Fruit fly (Drosophila melanogaster) whole organism, wandering third instar larva: Measurements from ENCODE around the gene CG7011.

Experiments
- Abd-B ChIP-seq: fragments of >200 bp; optimal IDR thresholded peaks from 2 replicates; lab custom pipeline; 2017; ENCODE audit warnings: missing biosample characterization, missing genetic modification characterization
- CG32264 ChIP-seq: fragments of 200-800 bp; sonication (Bioruptor generic); optimal IDR thresholded peaks from 2 replicates; lab custom pipeline; 2016; ENCODE audit warnings: missing biosample characterization, missing genetic modification characterization
- CrebA ChIP-seq: fragments of 200-800 bp; sonication (Bioruptor generic); optimal IDR thresholded peaks from 2 replicates; lab custom pipeline; 2016; ENCODE audit warnings: missing biosample characterization, mild to moderate bottlenecking, missing genetic modification characterization, borderline replicate concordance
- Dfd ChIP-seq: fragments of >200 bp; optimal IDR thresholded peaks from 2 replicates; lab custom pipeline; 2017; ENCODE audit warnings: missing biosample characterization, missing genetic modification characterization
- Dif ChIP-seq: fragments of 200-275, 200-300 bp; sonication (Bioruptor generic); optimal IDR thresholded peaks from 2 replicates; lab custom pipeline; 2018; ENCODE audit warnings: missing biosample characterization, missing genetic modification characterization; ENCODE audit not compliant: partially characterized antibody
- GATAd ChIP-seq: sonication (Bioruptor generic); optimal IDR thresholded peaks from 2 replicates; lab custom pipeline; 2016; ENCODE audit warnings: missing biosample characterization, missing genetic modification characterization
- HLH106 ChIP-seq: fragments of 200-800 bp; optimal IDR thresholded peaks from 3 replicates; lab custom pipeline; 2019; ENCODE audit warnings: missing biosample characterization, mild to moderate bottlenecking, missing genetic modification characterization, moderate library complexity
- Hnf4 ChIP-seq: fragments of 200-800 bp; sonication (Bioruptor generic); optimal IDR thresholded peaks from 2 replicates; lab custom pipeline; 2016; ENCODE audit warnings: missing biosample characterization, mild to moderate bottlenecking, missing genetic modification characterization
- Hr78 ChIP-seq: fragments of >200 bp; optimal IDR thresholded peaks from 2 replicates; lab custom pipeline; 2017; ENCODE audit warnings: missing biosample characterization, missing genetic modification characterization
- Hr83 ChIP-seq: fragments of 200-300 bp; sonication (Bioruptor generic); optimal IDR thresholded peaks from 2 replicates; lab custom pipeline; 2016; ENCODE audit warnings: missing biosample characterization, mild to moderate bottlenecking, missing genetic modification characterization, moderate library complexity; ENCODE audit not compliant: poor library complexity, severe bottlenecking
- Mio ChIP-seq: sonication (Bioruptor generic); optimal IDR thresholded peaks from 2 replicates; lab custom pipeline; 2016; ENCODE audit warnings: missing biosample characterization, missing genetic modification characterization
- Myc ChIP-seq: fragments of >200 bp; optimal IDR thresholded peaks from 2 replicates; lab custom pipeline; 2017
- OdsH ChIP-seq: fragments of 200-800 bp; sonication (Bioruptor generic); optimal IDR thresholded peaks from 2 replicates; lab custom pipeline; 2016; ENCODE audit warnings: missing biosample characterization, mild to moderate bottlenecking, missing genetic modification characterization
- Rel ChIP-seq, 2 experiments: fragments of 200-800 bp; sonication (Bioruptor generic) in 1 of 2; optimal IDR thresholded peaks; 2 replicates in 1 of 2; 3 replicates in 1 of 2; lab custom pipeline; 2016 to 2019; ENCODE audit warnings: mild to moderate bottlenecking in 2 of 2, missing biosample characterization in 2 of 2, missing genetic modification characterization in 2 of 2, moderate library complexity in 1 of 2
- Sp1 ChIP-seq: fragments of 200-800 bp; sonication (Bioruptor generic); optimal IDR thresholded peaks from 3 replicates; lab custom pipeline; 2019; ENCODE audit warnings: missing biosample characterization, mild to moderate bottlenecking, missing genetic modification characterization, moderate library complexity
- Vsx2 ChIP-seq: fragments of 200-300, 225-300 bp; sonication (Bioruptor generic); optimal IDR thresholded peaks from 2 replicates; lab custom pipeline; 2018; ENCODE audit warnings: missing biosample characterization, missing genetic modification characterization; ENCODE audit not compliant: partially characterized antibody
- dl ChIP-seq, 2 experiments: fragments of 175-275, 200-275 bp in 1 of 2; fragments of 200-275 bp in 1 of 2; sonication (Bioruptor generic); optimal IDR thresholded peaks; lab custom pipeline; 2018; ENCODE audit warnings: mild to moderate bottlenecking in 2 of 2, missing biosample characterization in 2 of 2, missing genetic modification characterization in 2 of 2, moderate library complexity in 2 of 2; ENCODE audit not compliant: partially characterized antibody in 2 of 2, insufficient read depth in 1 of 2
- dsf ChIP-seq: sonication (Bioruptor generic); optimal IDR thresholded peaks from 2 replicates; lab custom pipeline; 2016; ENCODE audit warnings: missing biosample characterization, missing genetic modification characterization, borderline replicate concordance
- ey ChIP-seq: fragments of 200-800 bp; sonication (Bioruptor generic); optimal IDR thresholded peaks from 2 replicates; lab custom pipeline; 2016; ENCODE audit warnings: missing biosample characterization, missing genetic modification characterization
- h ChIP-seq: fragments of 200-800 bp; sonication (Bioruptor generic); optimal IDR thresholded peaks from 3 replicates; lab custom pipeline; 2016; ENCODE audit warnings: missing biosample characterization, mild to moderate bottlenecking, missing genetic modification characterization
- jim ChIP-seq: fragments of 175-275, 200-325 bp; sonication (Bioruptor generic); optimal IDR thresholded peaks from 2 replicates; lab custom pipeline; 2016; ENCODE audit warnings: missing biosample characterization, mild to moderate bottlenecking, missing genetic modification characterization
- rgr ChIP-seq: fragments of 200-800 bp; sonication (Bioruptor generic); optimal IDR thresholded peaks from 3 replicates; lab custom pipeline; 2016; ENCODE audit warnings: missing biosample characterization, mild to moderate bottlenecking, missing genetic modification characterization
- sage ChIP-seq: fragments of 200-800 bp; sonication (Bioruptor generic); optimal IDR thresholded peaks from 2 replicates; lab custom pipeline; 2016; ENCODE audit warnings: missing biosample characterization, mild to moderate bottlenecking, missing genetic modification characterization
- tai ChIP-seq: sonication (Bioruptor generic); optimal IDR thresholded peaks from 2 replicates; lab custom pipeline; 2016; ENCODE audit warnings: missing biosample characterization, missing genetic modification characterization
- usp ChIP-seq: fragments of >200 bp; optimal IDR thresholded peaks from 2 replicates; lab custom pipeline; 2017; ENCODE audit warnings: missing biosample characterization, missing genetic modification characterization
- woc ChIP-seq: sonication (Bioruptor generic); optimal IDR thresholded peaks from 2 replicates; lab custom pipeline; 2016; ENCODE audit warnings: missing biosample characterization, mild to moderate bottlenecking, missing genetic modification characterization

Gene CG7011

DNA sequence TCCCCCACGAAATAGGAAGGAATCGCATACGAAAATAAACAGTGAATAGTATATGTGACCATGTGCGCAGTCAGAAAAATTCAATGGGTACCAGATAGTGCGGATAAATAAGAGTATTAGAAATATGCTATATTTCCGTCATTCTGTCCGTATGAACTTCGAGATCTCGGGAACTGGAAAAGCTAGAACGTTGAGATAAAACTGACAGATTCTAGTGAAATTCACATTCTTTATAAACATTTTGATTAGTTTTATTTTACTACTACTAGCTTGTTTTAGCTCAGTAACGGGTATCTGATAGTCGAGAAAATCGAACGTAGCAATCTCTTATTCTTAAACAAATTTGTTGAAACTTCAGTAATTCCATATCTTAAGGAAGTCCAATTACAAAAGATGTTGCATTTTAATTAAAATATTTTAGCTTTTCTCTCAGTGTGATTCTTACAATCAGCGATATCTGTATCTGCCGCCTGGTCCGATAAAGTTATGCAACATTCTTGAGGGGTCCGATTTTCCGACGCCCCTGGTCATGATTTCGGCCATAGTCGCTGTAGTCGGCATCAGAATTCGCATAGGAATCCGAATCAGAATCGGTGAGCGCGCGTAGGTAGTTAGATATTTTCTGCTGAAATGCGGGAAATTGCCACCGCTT, 9.1 kb upstream of the CG7011 start:
- TF ChIP-seq Vsx2 (GFP tag; lab: Kevin White, UChicago): no peak
- TF ChIP-seq dsf (GFP tag; lab: Kevin White, UChicago): no peak
- TF ChIP-seq jim (GFP tag; lab: Kevin White, UChicago): no peak
- TF ChIP-seq Sp1 (GFP tag; lab: Kevin White, UChicago): no peak
- TF ChIP-seq usp (GFP tag; lab: Kevin White, UChicago): no peak
- TF ChIP-seq woc (GFP tag; lab: Kevin White, UChicago): no peak

DNA sequence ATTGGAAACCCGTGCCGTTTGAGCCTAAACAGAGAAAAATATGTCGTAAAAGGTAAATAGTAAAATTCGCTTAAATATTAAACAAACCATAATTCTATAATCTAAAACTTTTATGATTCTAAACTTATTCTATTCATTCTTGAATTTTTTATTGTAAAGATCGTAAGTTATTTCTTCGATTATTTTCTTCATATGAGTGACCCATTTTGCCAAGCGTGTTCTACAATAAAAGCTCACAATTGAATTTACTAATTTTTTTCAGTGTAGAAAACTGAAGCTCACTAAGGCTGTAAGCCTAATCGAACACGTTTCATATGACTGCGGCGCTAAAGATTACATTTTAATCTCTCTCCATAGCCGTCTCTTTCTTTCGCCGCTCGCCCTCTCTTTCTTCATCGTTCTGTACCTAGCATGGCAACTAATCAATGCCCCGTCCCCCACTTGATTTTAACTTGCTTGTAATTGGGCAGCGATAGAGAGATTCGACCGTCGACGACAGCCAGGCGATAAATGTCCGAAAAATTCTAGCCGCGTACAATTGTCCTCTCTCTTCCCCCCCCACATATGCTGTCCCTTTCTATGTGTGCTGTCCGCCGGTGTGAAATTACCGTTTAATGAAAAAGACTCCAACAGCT, 8.5 kb upstream of the CG7011 start:
- TF ChIP-seq Vsx2 (GFP tag; lab: Kevin White, UChicago) (no peak), usp (GFP tag; lab: Kevin White, UChicago) (no peak)

DNA sequence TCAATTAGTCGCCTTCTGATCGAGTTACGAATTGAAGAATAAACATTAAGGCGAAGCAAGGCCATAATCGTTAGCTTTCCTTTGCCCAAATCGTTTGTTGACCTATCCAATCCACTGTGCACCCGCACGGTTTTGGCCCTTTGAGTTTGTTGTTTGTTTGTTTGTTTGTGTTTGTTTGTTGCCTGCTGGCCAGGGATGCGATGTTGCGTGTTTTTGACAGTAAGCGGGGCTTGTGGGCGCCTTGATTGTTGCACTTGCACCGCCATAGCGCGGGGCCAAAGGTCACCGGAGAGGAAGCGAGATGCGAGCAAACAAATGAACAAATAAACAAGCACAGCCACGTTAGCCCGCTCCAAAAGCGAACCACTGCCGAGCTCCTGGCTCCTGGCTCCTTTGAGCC, 6.4 kb upstream of the CG7011 start:
- TF ChIP-seq Dfd (GFP tag; lab: Kevin White, UChicago) (no peak), CrebA (GFP tag; lab: Kevin White, UChicago) (no peak), tai (GFP tag; lab: Kevin White, UChicago) (no peak), OdsH (GFP tag; lab: Kevin White, UChicago) (no peak), rgr (no peak), dl (GFP tag; optimal IDR thresholded peaks at IDR 0.05; lab: Kevin White, UChicago; ENCODE audit: insufficient read depth in 1 of 2, partially characterized antibody in 2 of 2) (no peak), Dif (GFP tag; lab: Kevin White, UChicago) (no peak), jim (GFP tag; lab: Kevin White, UChicago) (no peak)

- TF ChIP-seq Dfd (GFP tag; lab: Kevin White, UChicago): peak; percentile 24
- TF ChIP-seq ey (GFP tag; lab: Kevin White, UChicago): no peak
- TF ChIP-seq h (GFP tag; lab: Kevin White, UChicago): no peak
These were observed 5.6 kb upstream of the CG7011 start for dm6 chr3L:15169010-15169409.

dm6 chr3L:15162988-15163387, 440 bp downstream of the CG7011 start:
- TF ChIP-seq dl (GFP tag; optimal IDR thresholded peaks at IDR 0.05; lab: Kevin White, UChicago; ENCODE audit: insufficient read depth in 1 of 2, partially characterized antibody in 2 of 2): no peak
- TF ChIP-seq CrebA (GFP tag; lab: Kevin White, UChicago): no peak
- TF ChIP-seq Hr78 (GFP tag; lab: Kevin White, UChicago): no peak
- no peak for TF ChIP-seq Rel (GFP tag; optimal IDR thresholded peaks at IDR 0.05; lab: Kevin White, UChicago)
- no peak for TF ChIP-seq Rel (tag; optimal IDR thresholded peaks at IDR 0.05; lab: Kevin White, UChicago)
- TF ChIP-seq Abd-B (GFP tag; lab: Kevin White, UChicago): no peak
- no peak for TF ChIP-seq CG32264 (GFP tag; lab: Kevin White, UChicago)
- TF ChIP-seq sage (GFP tag; lab: Kevin White, UChicago): no peak
- no peak for TF ChIP-seq Vsx2 (GFP tag; lab: Kevin White, UChicago)
- no peak for TF ChIP-seq OdsH (GFP tag; lab: Kevin White, UChicago)
- TF ChIP-seq Hr83 (GFP tag; lab: Kevin White, UChicago): no peak

DNA sequence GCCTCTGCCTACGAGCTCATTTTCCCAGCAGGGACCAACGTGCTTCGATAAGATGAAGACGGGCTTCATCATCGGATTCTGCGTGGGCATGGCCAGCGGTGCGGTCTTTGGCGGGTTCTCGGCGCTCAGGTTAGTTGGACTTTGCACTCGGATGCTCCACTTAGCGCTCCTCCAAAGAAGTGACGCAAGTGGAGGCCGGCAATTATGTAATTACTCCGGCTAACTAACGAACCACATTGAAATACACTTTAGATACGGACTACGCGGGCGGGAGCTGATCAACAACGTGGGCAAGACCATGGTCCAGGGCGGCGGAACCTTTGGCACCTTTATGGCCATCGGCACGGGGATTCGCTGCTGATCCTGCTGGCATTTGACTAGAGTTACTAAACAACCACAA, 1.4 kb downstream of the CG7011 start:
- TF ChIP-seq OdsH (GFP tag; lab: Kevin White, UChicago) (no peak), sage (GFP tag; lab: Kevin White, UChicago) (no peak), CrebA (GFP tag; lab: Kevin White, UChicago) (no peak), jim (GFP tag; lab: Kevin White, UChicago) (no peak), dsf (GFP tag; lab: Kevin White, UChicago) (no peak), Sp1 (GFP tag; lab: Kevin White, UChicago) (no peak), CG32264 (GFP tag; lab: Kevin White, UChicago) (no peak), Hnf4 (GFP tag; lab: Kevin White, UChicago) (no peak), Mio (GFP tag; lab: Kevin White, UChicago) (no peak), HLH106 (tag; lab: Kevin White, UChicago) (no peak), GATAd (GFP tag; lab: Kevin White, UChicago) (no peak), usp (GFP tag; lab: Kevin White, UChicago) (no peak), Myc (no peak)
- TF ChIP-seq, all 38 proteins: peak for 0
